Fruit fly (Drosophila melanogaster): ENCODE measurements around the gene CG42245.

Gene CG42245

DNA sequence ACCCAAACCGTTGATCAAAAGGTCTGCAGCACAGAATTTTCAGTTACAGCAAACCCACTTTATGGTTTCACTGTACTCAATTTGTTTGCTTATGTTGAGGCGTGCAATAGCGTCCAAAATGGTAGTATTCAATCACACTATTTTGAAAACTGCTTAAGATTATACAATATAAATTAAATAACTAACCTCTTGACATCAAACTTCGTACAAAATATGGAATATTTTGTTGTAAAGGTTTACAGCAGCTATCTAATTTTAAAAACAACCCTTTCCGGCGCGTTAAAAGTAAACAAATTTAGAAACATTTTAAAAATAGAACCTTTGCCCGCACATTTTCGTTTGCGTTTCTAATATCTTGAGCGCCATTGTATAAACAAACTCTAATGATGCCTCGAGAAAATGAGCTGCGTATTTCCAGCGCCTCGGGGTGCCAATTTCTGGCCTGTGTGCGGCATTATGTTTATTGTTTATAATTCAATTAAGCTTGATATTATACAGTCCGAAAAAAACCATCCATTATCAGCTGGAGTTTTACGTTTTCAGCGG is 40.7 kb upstream of the CG42245 start (continued):
- TF ChIP-seq Usf (GFP tag; optimal IDR thresholded peaks at IDR 0.05) (no peak), CG15514 (GFP tag; optimal IDR thresholded peaks at IDR 0.05) (no peak), zen (tag; optimal IDR thresholded peaks at IDR 0.05) (peak; percentile 13), CG2116 (GFP tag; optimal IDR thresholded peaks at IDR 0.05) (no peak), CG2120 (GFP tag; optimal IDR thresholded peaks at IDR 0.05) (peak; percentile 4), chinmo (GFP tag; IDR thresholded peaks at IDR 0.05; ENCODE audit: partially characterized antibody) (no peak), B-H1 (GFP tag; IDR thresholded peaks at IDR 0.05) (0 out of 3 replicates have a peak, but pooled peaks have one; percentile 17), Antp (GFP tag; optimal IDR thresholded peaks at IDR 0.05) (peak; percentile 5), ATbp (GFP tag; optimal IDR thresholded peaks at IDR 0.05) (no peak), Stat92E (GFP tag; optimal IDR thresholded peaks at IDR 0.05) (peak in 1 of 3 experiments; percentile 84), scrt (GFP tag; optimal IDR thresholded peaks at IDR 0.05) (no peak), knrl (GFP tag; IDR thresholded peaks at IDR 0.05; ENCODE audit: partially characterized antibody) (0 out of 3 replicates have a peak, but pooled peaks have one; percentile 3), Nf-YB (GFP tag; optimal IDR thresholded peaks at IDR 0.05) (no peak), CHES-1-like (GFP tag; optimal IDR thresholded peaks at IDR 0.05) (peak; percentile 13), yki (optimal IDR thresholded peaks at IDR 0.05) (no peak), nau (GFP tag; optimal IDR thresholded peaks at IDR 0.05) (no peak), tap (tag; optimal IDR thresholded peaks at IDR 0.05) (no peak), unpg (GFP tag; optimal IDR thresholded peaks at IDR 0.05) (peak; percentile 34), E2f1 (GFP tag; IDR thresholded peaks at IDR 0.05) (no peak), CG10979 (tag; optimal IDR thresholded peaks at IDR 0.05) (peak; percentile 13)

- TF ChIP-seq Mrtf (GFP tag; IDR thresholded peaks at IDR 0.05) = no peak
- TF ChIP-seq CG18619 (GFP tag; optimal IDR thresholded peaks at IDR 0.05) = no peak
- TF ChIP-seq tll (GFP tag; optimal IDR thresholded peaks at IDR 0.05) = no peak
- TF ChIP-seq bigmax (GFP tag; optimal IDR thresholded peaks at IDR 0.05) = no peak
- TF ChIP-seq CG11695 (GFP tag; IDR thresholded peaks at IDR 0.05) = no peak
- no peak for TF ChIP-seq CG2875 (GFP tag; optimal IDR thresholded peaks at IDR 0.05)
- no peak for TF ChIP-seq CG18476 (GFP tag; optimal IDR thresholded peaks at IDR 0.05)
- TF ChIP-seq Ets97D (GFP tag; optimal IDR thresholded peaks at IDR 0.05) = no peak
These were observed 36.0 kb upstream of the CG42245 start, which contains the start of gene CG16984 for dm6 chr3L:2595481-2595880. Gene CG16984 (plus strand): TSS chr3L:2595781.

dm6 chr3L:2599214-2599730 is 32.2 kb upstream of the CG42245 start, which contains the start of the genes CG16985 and CG12182:
Gene CG16985 (plus strand): TSS chr3L:2599297.
Gene CG12182 (minus strand): TSS chr3L:2599579.
- TF ChIP-seq CoRest (tag; optimal IDR thresholded peaks at IDR 0.05) (no peak), pzg (GFP tag; optimal IDR thresholded peaks at IDR 0.05) (peak; percentile 41), HLH4C (GFP tag; IDR thresholded peaks at IDR 0.05; ENCODE audit: partially characterized antibody) (peak; percentile 49; the same call in 1 of the 3 replicates), trh (GFP tag; optimal IDR thresholded peaks at IDR 0.05) (no peak), CG13123 (GFP tag; optimal IDR thresholded peaks at IDR 0.05) (no peak), Rfx (GFP tag; IDR thresholded peaks at IDR 0.05) (peak; percentile 31; the same call in 1 of the 2 replicates), CG11696 (GFP tag; IDR thresholded peaks at IDR 0.05) (no peak), CG2120 (GFP tag; optimal IDR thresholded peaks at IDR 0.05) (peak; percentile 27), CG3407 (GFP tag; optimal IDR thresholded peaks at IDR 0.05) (no peak), sna (GFP tag; IDR thresholded peaks at IDR 0.05; ENCODE audit: partially characterized antibody) (0 out of 2 replicates have a peak, but pooled peaks have one; percentile 47), pho (GFP tag; optimal IDR thresholded peaks at IDR 0.05) (peak; percentile 8), CG15514 (GFP tag; optimal IDR thresholded peaks at IDR 0.05) (peak; percentile 26), CG17186 (GFP tag; optimal IDR thresholded peaks at IDR 0.05) (peak; percentile 29), Hr78 (GFP tag; optimal IDR thresholded peaks at IDR 0.05) (no peak), stwl (tag; optimal IDR thresholded peaks at IDR 0.05) (peak; percentile 10), CG6689 (GFP tag; IDR thresholded peaks at IDR 0.05) (peak; percentile 13; the same call in 1 of the 2 replicates), CG2712 (tag; optimal IDR thresholded peaks at IDR 0.05) (no peak), her (GFP tag; optimal IDR thresholded peaks at IDR 0.05) (no peak), sisA (GFP tag; IDR thresholded peaks at IDR 0.05) (no peak), CG12391 (tag; optimal IDR thresholded peaks at IDR 0.05) (peak; percentile 5), CG17829 (tag; optimal IDR thresholded peaks at IDR 0.05) (peak; percentile 13)
